Worm (Caenorhabditis elegans): ENCODE results near the gene best-9.

The best-9 gene

ce11 chrIV:6601213-6601724 lies 40.7 kb downstream of the best-9 start, which contains the start of gene sup-36 (continued):
- TF ChIP-seq xbp-1 (tag; optimal IDR thresholded peaks at IDR 0.05) (no peak), unc-98 (GFP tag; IDR thresholded peaks at IDR 0.05) (no peak), sptf-1 (tag; optimal IDR thresholded peaks at IDR 0.05) (no peak), swsn-7 (tag; optimal IDR thresholded peaks at IDR 0.05) (no peak), unc-130 (tag; optimal IDR thresholded peaks at IDR 0.05) (no peak), isw-1 (GFP tag; IDR thresholded peaks at IDR 0.05) (no peak), fos-1 (tag; optimal IDR thresholded peaks at IDR 0.05) (no peak), unc-62 (GFP tag; optimal IDR thresholded peaks at IDR 0.05) (no peak), elt-2 (tag; optimal IDR thresholded peaks at IDR 0.05) (no peak), ama-1 (optimal IDR thresholded peaks at IDR 0.05) (no peak), lin-39 (tag; optimal IDR thresholded peaks at IDR 0.05) (no peak), lin-35 (GFP tag; optimal IDR thresholded peaks at IDR 0.05) (peak in 1 of 2 experiments; percentile 45), dsc-1 (tag; optimal IDR thresholded peaks at IDR 0.05) (no peak), egl-13 (tag; optimal IDR thresholded peaks at IDR 0.05) (no peak), jun-1 (tag; optimal IDR thresholded peaks at IDR 0.05) (no peak), efl-1 (optimal IDR thresholded peaks at IDR 0.05) (peak; percentile 21 to 25), efl-1 (GFP tag; optimal IDR thresholded peaks at IDR 0.05 in 1 of 2) (peak; percentile 22 to 31), mdl-1 (tag; optimal IDR thresholded peaks at IDR 0.05) (no peak), elt-3 (tag; optimal IDR thresholded peaks at IDR 0.05) (no peak), irx-1 (tag; optimal IDR thresholded peaks at IDR 0.05) (no peak), hlh-17 (GFP tag; optimal IDR thresholded peaks at IDR 0.05; ENCODE audit: borderline replicate concordance) (no peak), pqm-1 (tag; optimal IDR thresholded peaks at IDR 0.05) (no peak), pag-3 (tag; optimal IDR thresholded peaks at IDR 0.05; ENCODE audit: borderline replicate concordance, insufficient read depth) (no peak), zip-4 (GFP tag; optimal IDR thresholded peaks at IDR 0.05) (no peak), zag-1 (tag; optimal IDR thresholded peaks at IDR 0.05) (no peak), nhr-28 (tag; optimal IDR thresholded peaks at IDR 0.05) (no peak), efl-3 (GFP tag; optimal IDR thresholded peaks at IDR 0.05) (no peak), C34B4.2 (tag; optimal IDR thresholded peaks at IDR 0.05) (no peak)

ce11 chrIV:6602376-6602775 lies 41.8 kb downstream of the best-9 start, which contains the start of gene F15B10.3:
TSS of gene F15B10.3 (plus strand) at chrIV:6602676.
- no peak for TF ChIP-seq mdl-1 (tag; optimal IDR thresholded peaks at IDR 0.05)
- no peak for TF ChIP-seq unc-30 (tag; optimal IDR thresholded peaks at IDR 0.05)
- no peak for TF ChIP-seq tlp-1 (tag; optimal IDR thresholded peaks at IDR 0.05)
- TF ChIP-seq F16B12.6 (tag; optimal IDR thresholded peaks at IDR 0.05), result no peak
- TF ChIP-seq Y116A8C.19 (tag; optimal IDR thresholded peaks at IDR 0.05; ENCODE audit: borderline replicate concordance), result no peak
- no peak for TF ChIP-seq ztf-11 (tag; optimal IDR thresholded peaks at IDR 0.05)
- no peak for TF ChIP-seq alr-1 (tag; optimal IDR thresholded peaks at IDR 0.05; ENCODE audit: borderline replicate concordance)
- TF ChIP-seq unc-130 (tag; optimal IDR thresholded peaks at IDR 0.05), result no peak
- TF ChIP-seq vab-15 (tag; optimal IDR thresholded peaks at IDR 0.05), result no peak
- TF ChIP-seq rnt-1 (tag; optimal IDR thresholded peaks at IDR 0.05), result no peak
- no peak for TF ChIP-seq irx-1 (tag; optimal IDR thresholded peaks at IDR 0.05)
- no peak for TF ChIP-seq ztf-4 (tag; optimal IDR thresholded peaks at IDR 0.05)

- TF ChIP-seq egl-27 (tag; optimal IDR thresholded peaks at IDR 0.05), result no peak
- no peak for TF ChIP-seq jun-1 (tag; optimal IDR thresholded peaks at IDR 0.05)
- TF ChIP-seq ceh-82 (tag; optimal IDR thresholded peaks at IDR 0.05), result no peak
- no peak for TF ChIP-seq fkh-10 (GFP tag; optimal IDR thresholded peaks at IDR 0.05)
- TF ChIP-seq efl-1 (optimal IDR thresholded peaks at IDR 0.05), result no peak
- TF ChIP-seq efl-1 (GFP tag; optimal IDR thresholded peaks at IDR 0.05 in 1 of 2), result peak in 1 of 2 experiments; percentile 43
These were observed 43.0 kb downstream of the best-9 start for ce11 chrIV:6603549-6603948.

Measured in whole organism, L1 larva.